Worm (Caenorhabditis elegans) whole organism, late embryonic: ENCODE data around the gene W09G12.6.

Experiments used
- C38D4.7 ChIP-seq: fragments of 200-800 bp; sonication (Bioruptor generic); optimal IDR thresholded peaks from 2 replicates; lab custom pipeline; 2018; ENCODE audit warnings: mild to moderate bottlenecking, missing genetic modification characterization, moderate library complexity, missing compliant biosample characterization
- K09A11.1 ChIP-seq: sonication (generic microtip); optimal IDR thresholded peaks from 2 replicates; lab custom pipeline; 2017; ENCODE audit warnings: antibody characterized with exemption, mild to moderate bottlenecking, missing genetic modification characterization, missing compliant biosample characterization; ENCODE audit not compliant: insufficient read depth
- T23F11.4 ChIP-seq: fragments of 200-800 bp; sonication (Bioruptor generic); optimal IDR thresholded peaks from 2 replicates; lab custom pipeline; 2018; ENCODE audit warnings: mild to moderate bottlenecking, missing genetic modification characterization, missing compliant biosample characterization
- Y22D7AL.16 ChIP-seq: sonication (generic microtip); optimal IDR thresholded peaks from 2 replicates; lab custom pipeline; 2016; ENCODE audit warnings: missing genetic modification characterization, missing compliant biosample characterization
- ahr-1 ChIP-seq: sonication (generic microtip); optimal IDR thresholded peaks from 2 replicates; lab custom pipeline; 2016; ENCODE audit warnings: missing genetic modification characterization, missing compliant biosample characterization
- ama-1 ChIP-seq: fragments of 150-350 bp; optimal IDR thresholded peaks from 2 replicates; lab custom pipeline; 2014
- ceh-14 ChIP-seq: sonication (generic microtip); optimal IDR thresholded peaks from 2 replicates; lab custom pipeline; 2016; ENCODE audit warnings: missing genotype, missing genetic modification characterization, missing compliant biosample characterization
- ceh-18 ChIP-seq: sonication (generic microtip); optimal IDR thresholded peaks from 2 replicates; lab custom pipeline; 2016; ENCODE audit warnings: missing genetic modification characterization, missing compliant biosample characterization
- ceh-22 ChIP-seq: sonication (generic microtip); optimal IDR thresholded peaks from 2 replicates; lab custom pipeline; 2017; ENCODE audit warnings: missing biosample characterization, missing genetic modification characterization
- ceh-30 ChIP-seq: fragments of 150-350 bp; optimal IDR thresholded peaks from 2 replicates; lab custom pipeline; 2014; ENCODE audit warnings: missing biosample characterization, missing genetic modification characterization
- ceh-31 ChIP-seq: sonication (generic microtip); optimal IDR thresholded peaks from 2 replicates; lab custom pipeline; 2016; ENCODE audit warnings: missing genetic modification characterization, missing compliant biosample characterization
- ceh-34 ChIP-seq: sonication (generic microtip); optimal IDR thresholded peaks from 2 replicates; lab custom pipeline; 2016; ENCODE audit warnings: mild to moderate bottlenecking, missing genetic modification characterization, missing compliant biosample characterization
- che-1 ChIP-seq: sonication (generic microtip); optimal IDR thresholded peaks from 2 replicates; lab custom pipeline; 2016; ENCODE audit warnings: mild to moderate bottlenecking, missing genetic modification characterization, missing compliant biosample characterization
- dmd-4 ChIP-seq: sonication (generic microtip); optimal IDR thresholded peaks from 2 replicates; lab custom pipeline; 2016; ENCODE audit warnings: borderline replicate concordance, missing genetic modification characterization, missing compliant biosample characterization
- elt-4 ChIP-seq: sonication (generic microtip); optimal IDR thresholded peaks from 2 replicates; lab custom pipeline; 2016; ENCODE audit warnings: missing genetic modification characterization, missing compliant biosample characterization
- ets-4 ChIP-seq: sonication (generic microtip); optimal IDR thresholded peaks from 2 replicates; lab custom pipeline; 2016; ENCODE audit warnings: missing genetic modification characterization, missing compliant biosample characterization
- fax-1 ChIP-seq: sonication (generic microtip); optimal IDR thresholded peaks from 2 replicates; lab custom pipeline; 2016; ENCODE audit warnings: missing genotype, missing genetic modification characterization, missing compliant biosample characterization
- fkh-10 ChIP-seq: fragments of 150-350 bp; optimal IDR thresholded peaks from 2 replicates; lab custom pipeline; 2014; ENCODE audit warnings: missing biosample characterization, missing genetic modification reagents, missing genetic modification characterization
- fkh-6 ChIP-seq: sonication (generic microtip); optimal IDR thresholded peaks from 2 replicates; lab custom pipeline; 2016; ENCODE audit warnings: missing genetic modification characterization, missing compliant biosample characterization
- hlh-30 ChIP-seq: sonication (generic microtip); optimal IDR thresholded peaks from 2 replicates; lab custom pipeline; 2017; ENCODE audit warnings: antibody characterized with exemption, missing genetic modification characterization, missing compliant biosample characterization; ENCODE audit not compliant: insufficient read depth
- hlh-8 ChIP-seq: sonication (generic microtip); optimal IDR thresholded peaks from 2 replicates; lab custom pipeline; 2016; ENCODE audit warnings: missing genotype, missing genetic modification characterization, missing compliant biosample characterization
- lim-6 ChIP-seq: sonication (generic microtip); optimal IDR thresholded peaks from 2 replicates; lab custom pipeline; 2016; ENCODE audit warnings: missing genetic modification characterization, missing compliant biosample characterization
- nhr-11 ChIP-seq: fragments of 150-350 bp; optimal IDR thresholded peaks from 2 replicates; lab custom pipeline; 2014; ENCODE audit warnings: missing biosample characterization, missing genetic modification characterization
- nhr-232 ChIP-seq: sonication (generic microtip); optimal IDR thresholded peaks from 2 replicates; lab custom pipeline; 2016; ENCODE audit warnings: missing genetic modification characterization, missing compliant biosample characterization
- npax-4 ChIP-seq: sonication (generic microtip); optimal IDR thresholded peaks from 2 replicates; lab custom pipeline; 2016; ENCODE audit warnings: missing genetic modification characterization, missing compliant biosample characterization
- odd-2 ChIP-seq: sonication (generic microtip); optimal IDR thresholded peaks from 2 replicates; lab custom pipeline; 2017; ENCODE audit warnings: antibody characterized with exemption, mild to moderate bottlenecking, missing genetic modification characterization, missing compliant biosample characterization
- pag-3 ChIP-seq: sonication (generic microtip); optimal IDR thresholded peaks from 2 replicates; lab custom pipeline; 2016; ENCODE audit warnings: missing compliant biosample characterization, missing genetic modification characterization, borderline replicate concordance
- pha-2 ChIP-seq: sonication (generic microtip); optimal IDR thresholded peaks from 2 replicates; lab custom pipeline; 2017; ENCODE audit warnings: mild to moderate bottlenecking, missing genetic modification characterization, missing compliant biosample characterization
- pros-1 ChIP-seq: fragments of 150-350 bp; optimal IDR thresholded peaks from 2 replicates; lab custom pipeline; 2014; ENCODE audit warnings: missing biosample characterization, missing genetic modification reagents, missing genetic modification characterization
- ref-2 ChIP-seq: sonication (generic microtip); optimal IDR thresholded peaks from 2 replicates; lab custom pipeline; 2016; ENCODE audit warnings: missing genetic modification characterization, missing compliant biosample characterization
- sdc-2 ChIP-seq: sonication (generic microtip); optimal IDR thresholded peaks from 2 replicates; lab custom pipeline; 2016; ENCODE audit warnings: missing genotype, missing genetic modification characterization, missing compliant biosample characterization
- sox-2 ChIP-seq: fragments of 200-800 bp; sonication (Bioruptor generic); IDR thresholded peaks from 2 replicates; pipeline ENCODE4 v1.3.6; 2022; ENCODE audit warnings: missing genetic modification reagents, missing genetic modification characterization, missing compliant biosample characterization
- sox-4 ChIP-seq: sonication (generic microtip); optimal IDR thresholded peaks from 2 replicates; lab custom pipeline; 2017; ENCODE audit warnings: mild to moderate bottlenecking, missing genetic modification characterization, inconsistent platforms, missing compliant biosample characterization
- syd-9 ChIP-seq: sonication (generic microtip); optimal IDR thresholded peaks from 2 replicates; lab custom pipeline; 2016; ENCODE audit warnings: mild to moderate bottlenecking, missing genetic modification characterization, moderate library complexity, missing compliant biosample characterization
- tbx-2 ChIP-seq: sonication (generic microtip); optimal IDR thresholded peaks from 2 replicates; lab custom pipeline; 2016; ENCODE audit warnings: missing genetic modification characterization, missing compliant biosample characterization
- unc-3 ChIP-seq, 2 experiments: fragments of 200-800 bp in 1 of 2; sonication (Bioruptor generic) in 1 of 2; sonication (generic microtip) in 1 of 2; conservative IDR thresholded peaks in 1 of 2; optimal IDR thresholded peaks in 1 of 2; 2 replicates each; pipeline versions ENCODE4 v1.3.6 to Lab custom; 2016 to 2022; ENCODE audit warnings: missing compliant biosample characterization in 2 of 2, missing genetic modification characterization in 2 of 2, missing genetic modification reagents in 1 of 2
- unc-42 ChIP-seq: sonication (generic microtip); optimal IDR thresholded peaks from 2 replicates; lab custom pipeline; 2016; ENCODE audit warnings: missing genotype, missing genetic modification characterization, missing compliant biosample characterization
- unc-86 ChIP-seq: sonication (generic microtip); optimal IDR thresholded peaks from 2 replicates; lab custom pipeline; 2016; ENCODE audit warnings: missing genetic modification characterization, missing compliant biosample characterization

W09G12.6 gene

DNA sequence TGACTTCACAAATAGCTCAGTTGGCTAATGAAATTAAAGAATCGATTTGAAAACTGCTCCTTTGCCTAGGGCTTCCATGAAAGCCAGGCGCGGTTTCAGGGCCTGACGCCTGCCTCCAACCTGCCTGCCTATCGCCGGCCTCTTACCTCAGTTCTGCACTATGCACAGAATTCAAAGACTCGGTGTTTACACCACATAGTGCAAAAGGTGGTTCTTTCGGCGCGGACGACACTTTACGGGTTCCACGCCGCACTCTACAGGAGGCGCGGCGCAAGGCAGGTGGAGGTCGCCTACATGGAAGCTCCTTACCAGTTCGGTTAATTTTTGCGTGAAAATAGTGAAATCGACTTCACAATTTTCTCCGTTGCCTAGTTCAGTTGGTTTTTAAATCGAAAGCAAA is 21.9 kb upstream of the W09G12.6 start:
- no peak for TF ChIP-seq nhr-11 (tag; lab: Kevin White, UChicago)
- TF ChIP-seq dmd-4 (tag; lab: Kevin White, UChicago), result no peak
- no peak for TF ChIP-seq syd-9 (tag; lab: Kevin White, UChicago)
- no peak for TF ChIP-seq nhr-232 (tag; lab: Kevin White, UChicago)
- no peak for TF ChIP-seq ref-2
- no peak for TF ChIP-seq ceh-22 (tag; lab: Kevin White, UChicago)
- no peak for TF ChIP-seq pha-2 (tag; lab: Kevin White, UChicago)
- no peak for TF ChIP-seq ceh-30 (tag; lab: Kevin White, UChicago)
- no peak for TF ChIP-seq ceh-31 (tag; lab: Kevin White, UChicago)
- no peak for TF ChIP-seq odd-2
- no peak for TF ChIP-seq pag-3 (tag; lab: Kevin White, UChicago)
- TF ChIP-seq C38D4.7 (GFP tag; lab: Kevin White, UChicago), result no peak
- TF ChIP-seq ceh-34 (tag; lab: Kevin White, UChicago), result no peak
- no peak for TF ChIP-seq ets-4
- TF ChIP-seq che-1 (tag; lab: Kevin White, UChicago), result no peak
- no peak for TF ChIP-seq ahr-1 (tag; lab: Kevin White, UChicago)
- TF ChIP-seq, all 69 proteins: peak for 0

DNA sequence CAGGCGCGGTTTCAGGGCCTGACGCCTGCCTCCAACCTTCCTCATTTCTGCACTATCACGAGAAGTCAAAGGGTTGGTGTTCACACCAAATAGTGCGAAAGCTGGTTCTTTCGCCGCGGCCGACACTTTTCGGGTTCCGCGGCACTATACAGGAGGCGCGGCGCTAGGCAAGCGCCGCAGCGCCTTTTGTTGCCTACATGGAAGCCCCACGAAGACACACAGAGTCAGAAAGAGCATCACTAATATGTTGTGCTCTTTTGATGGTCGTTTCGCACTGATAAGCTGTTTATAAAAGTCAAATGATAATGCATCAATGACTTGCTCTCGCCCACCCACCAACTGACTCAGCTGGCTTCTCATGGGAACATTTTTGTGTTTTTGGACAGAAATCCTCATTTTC is 19.8 kb upstream of the W09G12.6 start:
- TF ChIP-seq Y22D7AL.16, result no peak
- TF ChIP-seq fkh-6 (tag; lab: Kevin White, UChicago), result no peak
- TF ChIP-seq ceh-18 (tag; lab: Kevin White, UChicago), result no peak
- no peak for TF ChIP-seq sdc-2 (tag; lab: Kevin White, UChicago)
- TF ChIP-seq T23F11.4 (GFP tag; lab: Kevin White, UChicago), result no peak
- no peak for TF ChIP-seq ama-1 (lab: Kevin White, UChicago)
- TF ChIP-seq ets-4, result no peak
- no peak for TF ChIP-seq ceh-34 (tag; lab: Kevin White, UChicago)
- TF ChIP-seq sox-2 (GFP tag; lab: Robert Waterston, UW), result no peak
- no peak for TF ChIP-seq C38D4.7 (GFP tag; lab: Kevin White, UChicago)
- TF ChIP-seq fax-1 (tag; lab: Kevin White, UChicago), result no peak
- TF ChIP-seq npax-4 (tag; lab: Kevin White, UChicago), result no peak
- no peak for TF ChIP-seq pros-1
- TF ChIP-seq hlh-8 (tag; lab: Kevin White, UChicago), result no peak
- no peak for TF ChIP-seq ahr-1 (tag; lab: Kevin White, UChicago)
- no peak for TF ChIP-seq fkh-10
- TF ChIP-seq lim-6 (tag; lab: Kevin White, UChicago), result no peak
- no peak for TF ChIP-seq tbx-2 (tag; lab: Kevin White, UChicago)

ce11 chrIV:1212357-1212756 is 19.3 kb upstream of the W09G12.6 start:
- TF ChIP-seq sox-4 (tag; lab: Kevin White, UChicago) (no peak), unc-42 (tag; lab: Kevin White, UChicago) (peak; percentile 89)

- TF ChIP-seq ceh-34 (tag; lab: Kevin White, UChicago) (no peak), unc-86 (tag; lab: Kevin White, UChicago) (no peak), hlh-30 (peak; percentile 34), ceh-18 (tag; lab: Kevin White, UChicago) (peak; percentile 28), elt-4 (tag; lab: Kevin White, UChicago) (no peak), npax-4 (tag; lab: Kevin White, UChicago) (no peak), tbx-2 (tag; lab: Kevin White, UChicago) (peak; percentile 54), unc-3 (GFP tag; conservative IDR thresholded peaks at IDR 0.05; lab: Robert Waterston, UW) (no peak), unc-3 (tag; optimal IDR thresholded peaks at IDR 0.05; lab: Kevin White, UChicago) (no peak), unc-42 (tag; lab: Kevin White, UChicago) (peak; percentile 48), che-1 (tag; lab: Kevin White, UChicago) (no peak), lim-6 (tag; lab: Kevin White, UChicago) (no peak), ceh-31 (tag; lab: Kevin White, UChicago) (peak; percentile 82), ceh-14 (tag; lab: Kevin White, UChicago) (peak; percentile 21), K09A11.1 (no peak)
Observed at ce11 chrIV:1213192-1213591, 18.5 kb upstream of the W09G12.6 start.
